Worm (Caenorhabditis elegans): ENCODE measurements around the gene F56C3.1.
"Not testable (repeated sequence)": the region's sequence is repeated elsewhere in the genome, so short reads cannot be mapped to it uniquely, and the experiment has no call there.

Gene F56C3.1

DNA sequence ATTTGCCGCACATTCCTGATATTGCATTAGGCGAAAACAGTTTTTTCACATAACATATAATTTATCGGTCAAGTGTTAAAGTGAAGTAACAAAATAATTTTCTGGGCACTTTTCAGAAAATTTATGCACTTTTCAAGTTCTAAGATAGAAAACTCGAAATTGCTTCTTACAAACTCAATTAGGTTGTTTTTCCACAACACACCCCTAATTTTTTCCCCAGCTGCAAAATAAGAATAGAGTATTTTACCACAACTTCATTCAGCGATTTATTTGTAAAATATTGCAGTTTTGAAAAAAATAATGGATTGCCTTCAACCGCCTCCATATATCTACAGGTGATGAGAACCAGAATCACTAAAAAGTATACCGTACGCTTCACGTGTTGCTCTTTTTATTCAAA, 25.7 kb downstream of the F56C3.1 start, which contains the start of gene srh-19:
Gene srh-19 (plus strand): TSS at position 301 of the 400 bp plus-strand sequence.
- TF ChIP-seq blmp-1 (tag; optimal IDR thresholded peaks at IDR 0.05; ENCODE audit: insufficient read depth): no peak
- TF ChIP-seq elt-3 (tag; optimal IDR thresholded peaks at IDR 0.05): no peak
- no peak for TF ChIP-seq zag-1 (tag; optimal IDR thresholded peaks at IDR 0.05)
- TF ChIP-seq nhr-11 (tag; optimal IDR thresholded peaks at IDR 0.05): no peak
- TF ChIP-seq ztf-1 (GFP tag; conservative IDR thresholded peaks at IDR 0.05): no peak
- TF ChIP-seq ZK546.5 (tag; optimal IDR thresholded peaks at IDR 0.05): no peak
- no peak for TF ChIP-seq mdl-1 (tag; optimal IDR thresholded peaks at IDR 0.05)
- no peak for TF ChIP-seq egl-27 (tag; optimal IDR thresholded peaks at IDR 0.05)
- TF ChIP-seq lin-13 (GFP tag; optimal IDR thresholded peaks at IDR 0.05): no peak
- no peak for TF ChIP-seq unc-55 (GFP tag; optimal IDR thresholded peaks at IDR 0.05)
- TF ChIP-seq lin-11 (tag; optimal IDR thresholded peaks at IDR 0.05): no peak
- no peak for TF ChIP-seq lsy-2 (tag; optimal IDR thresholded peaks at IDR 0.05)
- TF ChIP-seq alr-1 (tag; optimal IDR thresholded peaks at IDR 0.05): no peak
- TF ChIP-seq nhr-21 (tag; optimal IDR thresholded peaks at IDR 0.05): no peak
- no peak for TF ChIP-seq mab-5 (tag; optimal IDR thresholded peaks at IDR 0.05)
- TF ChIP-seq fos-1 (tag; optimal IDR thresholded peaks at IDR 0.05): no peak
- TF ChIP-seq aly-2 (tag; optimal IDR thresholded peaks at IDR 0.05): no peak

DNA sequence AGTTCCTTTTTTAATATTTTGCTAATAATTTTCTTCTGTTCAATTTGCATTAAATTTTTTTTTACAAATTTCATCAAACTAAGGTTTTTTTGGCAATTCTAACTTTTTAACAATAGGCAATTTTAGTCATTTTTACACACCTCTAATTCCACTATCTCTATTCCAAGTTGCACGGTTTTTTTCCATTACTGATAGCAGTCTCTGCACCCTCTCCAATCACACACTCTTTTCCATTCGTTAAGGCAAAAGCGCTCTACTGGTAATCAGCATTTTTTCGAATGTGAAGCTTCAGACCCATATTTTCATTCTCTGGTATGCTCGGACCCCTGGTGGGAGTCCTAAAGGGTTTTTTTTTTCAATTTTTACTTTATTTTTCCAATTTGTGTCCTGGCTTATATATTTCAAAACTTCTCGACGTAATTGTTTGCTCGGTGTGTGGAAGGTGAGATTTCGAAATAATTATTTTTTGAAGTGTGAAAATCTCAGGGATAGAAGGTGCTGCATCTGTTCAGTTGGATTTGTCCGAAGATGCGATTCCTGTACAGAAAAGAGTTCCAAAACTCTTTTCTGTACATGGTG, 29.7 kb downstream of the F56C3.1 start, which contains the start of the genes F19G12.4 and F19G12.8:
Gene F19G12.4 (plus strand): TSS at position 529 of the 579 bp plus-strand sequence.
Gene F19G12.8 (plus strand): TSS at position 545 of the 579 bp plus-strand sequence.
- TF ChIP-seq skn-1 (tag; optimal IDR thresholded peaks at IDR 0.05): peak; percentile 27
- no peak for TF ChIP-seq lin-13 (GFP tag; optimal IDR thresholded peaks at IDR 0.05)
- TF ChIP-seq crh-2 (tag; optimal IDR thresholded peaks at IDR 0.05): peak; percentile 2
- peak; percentile 37 for TF ChIP-seq fos-1 (tag; optimal IDR thresholded peaks at IDR 0.05)

DNA sequence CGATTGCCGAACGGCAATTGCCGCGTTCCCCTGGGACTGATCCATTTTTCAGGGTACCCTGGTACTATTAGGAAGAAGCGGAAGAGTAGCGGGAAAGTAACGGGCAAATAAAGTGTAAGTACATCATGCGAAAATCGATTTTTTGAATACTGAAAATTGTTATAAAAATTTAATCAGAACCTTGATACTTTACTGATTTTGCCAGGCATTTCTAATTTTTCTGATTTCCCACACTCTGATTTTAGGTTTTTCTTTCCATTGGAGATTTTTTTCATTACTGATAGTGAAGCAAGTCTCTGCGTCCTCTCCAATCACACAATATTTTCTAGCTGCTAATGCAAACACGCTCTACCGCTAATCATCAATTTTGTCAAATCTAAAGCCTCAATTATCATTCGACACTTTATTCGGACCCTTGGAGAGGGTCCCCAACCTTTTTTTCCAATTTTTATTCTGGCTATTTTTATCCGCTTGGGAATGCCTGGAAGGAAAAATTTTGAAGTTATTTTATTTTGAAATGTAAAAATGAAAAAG, 32.1 kb downstream of the F56C3.1 start, which contains the start of gene F19G12.9:
Gene F19G12.9 (plus strand): TSS at position 51 of the 534 bp plus-strand sequence.
- TF ChIP-seq skn-1 (tag; optimal IDR thresholded peaks at IDR 0.05) (peak; percentile 89), aly-2 (tag; optimal IDR thresholded peaks at IDR 0.05) (no peak)

DNA sequence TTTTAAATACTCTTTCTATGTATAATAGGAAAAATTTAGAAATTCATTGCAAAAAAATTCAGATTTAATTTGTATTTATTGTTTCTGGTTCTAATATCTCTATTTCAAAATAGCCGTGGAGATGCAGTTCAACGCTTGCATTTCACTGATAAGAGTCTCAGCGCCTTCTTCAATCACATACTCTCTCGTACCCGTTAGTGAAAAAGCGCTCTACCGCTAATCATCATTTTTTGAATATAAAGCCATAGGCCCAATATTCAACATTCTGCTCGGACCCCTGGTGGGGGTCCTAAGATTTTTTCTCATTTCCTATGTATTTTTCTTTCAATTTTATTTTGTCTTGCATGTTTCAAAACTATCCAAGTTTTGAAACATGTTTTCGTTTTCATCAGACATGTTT, 33.4 kb downstream of the F56C3.1 start:
- no peak for TF ChIP-seq nhr-6 (tag; optimal IDR thresholded peaks at IDR 0.05)
- TF ChIP-seq skn-1 (tag; optimal IDR thresholded peaks at IDR 0.05): peak; percentile 99

DNA sequence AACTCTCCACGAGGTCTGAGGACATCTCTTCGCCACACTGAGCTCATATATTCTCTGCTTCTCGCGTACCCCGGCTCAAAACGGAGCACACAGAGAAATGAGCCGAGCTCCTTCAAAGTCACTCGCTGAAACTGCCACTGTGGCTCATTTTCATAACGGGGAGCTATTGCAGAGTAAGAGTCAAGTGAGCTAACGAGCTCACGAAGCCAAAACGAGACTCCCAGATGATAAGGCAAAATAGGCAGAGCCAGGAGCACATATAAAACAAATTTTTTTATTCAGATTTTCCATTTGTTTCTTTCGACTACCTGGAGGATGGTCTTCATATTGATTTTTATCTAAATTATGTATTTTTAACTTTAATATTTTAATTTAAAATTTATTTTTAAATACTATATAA, 37.4 kb downstream of the F56C3.1 start, which contains the start of gene F19G12.3:
Gene F19G12.3 (plus strand): TSS at position 301 of the 400 bp plus-strand sequence.
- TF ChIP-seq nhr-237 (tag; optimal IDR thresholded peaks at IDR 0.05) (no peak), unc-62 (GFP tag; optimal IDR thresholded peaks at IDR 0.05) (no peak), crh-2 (tag; optimal IDR thresholded peaks at IDR 0.05) (no peak), nhr-25 (tag; optimal IDR thresholded peaks at IDR 0.05) (no peak)

DNA sequence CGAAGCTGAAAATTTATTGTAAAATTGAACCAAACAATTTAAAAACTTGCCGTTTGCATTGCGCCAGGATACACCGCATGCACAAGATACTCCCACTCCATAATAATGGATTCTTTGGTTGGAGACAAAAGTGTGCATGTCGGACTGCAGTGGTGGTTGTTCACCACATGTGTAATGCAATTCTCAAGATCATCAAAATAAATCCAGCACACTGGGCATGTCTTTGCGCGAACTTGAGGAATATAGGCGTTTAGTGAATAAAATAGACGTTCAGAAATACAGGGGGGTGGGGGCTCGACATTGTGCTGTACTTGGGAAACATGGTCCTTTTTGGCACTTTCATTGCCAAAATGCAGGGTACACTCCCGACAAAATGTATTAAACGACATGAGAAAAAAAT, 39.3 kb downstream of the F56C3.1 start, which contains the start of gene F19G12.11:
Gene F19G12.11 (minus strand): TSS at position 101 of the 400 bp plus-strand sequence.
- TF ChIP-seq lin-13 (GFP tag; optimal IDR thresholded peaks at IDR 0.05) (no peak), peb-1 (tag; optimal IDR thresholded peaks at IDR 0.05) (no peak), unc-39 (tag; optimal IDR thresholded peaks at IDR 0.05) (no peak), C34F6.9 (tag; optimal IDR thresholded peaks at IDR 0.05) (no peak), mbf-1 (tag; optimal IDR thresholded peaks at IDR 0.05) (no peak), crh-2 (tag; optimal IDR thresholded peaks at IDR 0.05) (no peak), mab-5 (tag; optimal IDR thresholded peaks at IDR 0.05) (no peak), egl-27 (tag; optimal IDR thresholded peaks at IDR 0.05) (no peak), gmeb-1 (tag; optimal IDR thresholded peaks at IDR 0.05) (no peak)

DNA sequence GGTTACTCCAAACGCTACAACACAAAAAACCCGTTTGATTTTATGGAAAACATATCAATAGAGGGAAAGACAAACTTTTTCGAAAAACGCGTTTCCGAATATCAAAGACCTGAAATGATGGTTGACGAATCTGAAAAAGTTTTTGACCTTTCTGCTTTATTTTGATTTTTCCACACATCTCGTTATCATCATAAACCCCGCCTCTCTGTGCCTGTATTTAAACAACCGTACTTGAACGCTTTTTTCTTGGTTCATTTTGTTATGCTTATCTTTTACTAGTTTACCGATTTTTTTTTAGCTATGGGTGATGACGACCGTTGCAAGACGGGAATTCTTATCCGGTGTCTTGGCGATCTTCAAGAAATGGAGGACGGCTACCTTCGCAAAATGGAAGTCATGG, 43.6 kb downstream of the F56C3.1 start, which contains the start of gene F19G12.1:
Gene F19G12.1 (plus strand): TSS at position 301 of the 400 bp plus-strand sequence.
- TF ChIP-seq nhr-6, gmeb-1, nhr-21 (tag; optimal IDR thresholded peaks at IDR 0.05): not testable (repeated sequence)
